Fruit fly (Drosophila melanogaster): ENCODE data around the gene BBIP1.

BBIP1 gene

dm6 chr3R:9395998-9396397 lies 8.2 kb upstream of the BBIP1 start:
- TF ChIP-seq dmrt93B (GFP tag; optimal IDR thresholded peaks at IDR 0.05) (no peak), Rel (GFP tag; optimal IDR thresholded peaks at IDR 0.05) (no peak), Rel (tag; optimal IDR thresholded peaks at IDR 0.05) (no peak), HLH106 (tag; optimal IDR thresholded peaks at IDR 0.05) (no peak), Jra (GFP tag; optimal IDR thresholded peaks at IDR 0.05) (no peak), ey (GFP tag; optimal IDR thresholded peaks at IDR 0.05) (no peak), Hr78 (GFP tag; optimal IDR thresholded peaks at IDR 0.05) (no peak), Dif (GFP tag; optimal IDR thresholded peaks at IDR 0.05; ENCODE audit: partially characterized antibody) (no peak), usp (GFP tag; optimal IDR thresholded peaks at IDR 0.05) (no peak), brk (GFP tag; optimal IDR thresholded peaks at IDR 0.05) (no peak), fru (GFP tag; optimal IDR thresholded peaks at IDR 0.05) (no peak), GATAd (GFP tag; optimal IDR thresholded peaks at IDR 0.05) (no peak)

- no peak for TF ChIP-seq rgr (GFP tag; optimal IDR thresholded peaks at IDR 0.05)
- TF ChIP-seq OdsH (GFP tag; optimal IDR thresholded peaks at IDR 0.05): no peak
- no peak for TF ChIP-seq Hnf4 (GFP tag; optimal IDR thresholded peaks at IDR 0.05)
- TF ChIP-seq jim (GFP tag; optimal IDR thresholded peaks at IDR 0.05): no peak
- no peak for TF ChIP-seq HLH106 (tag; optimal IDR thresholded peaks at IDR 0.05)
- TF ChIP-seq dsf (GFP tag; optimal IDR thresholded peaks at IDR 0.05; ENCODE audit: borderline replicate concordance): no peak
Observed at dm6 chr3R:9397890-9398289, 6.3 kb upstream of the BBIP1 start, which contains the start of gene Or85f. TSS of gene Or85f (plus strand) at chr3R:9398190.

- TF ChIP-seq Vsx2 (GFP tag; optimal IDR thresholded peaks at IDR 0.05; ENCODE audit: partially characterized antibody) (no peak), br (GFP tag; optimal IDR thresholded peaks at IDR 0.05) (no peak), Mio (GFP tag; optimal IDR thresholded peaks at IDR 0.05) (no peak), h (GFP tag; optimal IDR thresholded peaks at IDR 0.05) (no peak), Dif (GFP tag; optimal IDR thresholded peaks at IDR 0.05; ENCODE audit: partially characterized antibody) (no peak), pan (optimal IDR thresholded peaks at IDR 0.05) (no peak), Hr83 (GFP tag; optimal IDR thresholded peaks at IDR 0.05; ENCODE audit: poor library complexity, severe bottlenecking) (no peak), rgr (GFP tag; optimal IDR thresholded peaks at IDR 0.05) (no peak), Dfd (GFP tag; optimal IDR thresholded peaks at IDR 0.05) (no peak), usp (GFP tag; optimal IDR thresholded peaks at IDR 0.05) (no peak), GATAd (GFP tag; optimal IDR thresholded peaks at IDR 0.05) (no peak), dsf (GFP tag; optimal IDR thresholded peaks at IDR 0.05; ENCODE audit: borderline replicate concordance) (no peak), foxo (GFP tag; optimal IDR thresholded peaks at IDR 0.05) (no peak), brk (GFP tag; optimal IDR thresholded peaks at IDR 0.05) (no peak), Abd-B (GFP tag; optimal IDR thresholded peaks at IDR 0.05) (no peak), Jra (GFP tag; optimal IDR thresholded peaks at IDR 0.05) (no peak), Sp1 (GFP tag; optimal IDR thresholded peaks at IDR 0.05) (no peak)
Observed at dm6 chr3R:9399074-9399473, 5.1 kb upstream of the BBIP1 start.

- TF ChIP-seq usp (GFP tag; optimal IDR thresholded peaks at IDR 0.05) (no peak), dsf (GFP tag; optimal IDR thresholded peaks at IDR 0.05; ENCODE audit: borderline replicate concordance) (peak; percentile 57), N (GFP tag; optimal IDR thresholded peaks at IDR 0.05) (no peak), Abd-B (GFP tag; optimal IDR thresholded peaks at IDR 0.05) (no peak), tai (GFP tag; optimal IDR thresholded peaks at IDR 0.05) (no peak), Hnf4 (GFP tag; optimal IDR thresholded peaks at IDR 0.05) (peak; percentile 86), pan (optimal IDR thresholded peaks at IDR 0.05) (no peak), woc (GFP tag; optimal IDR thresholded peaks at IDR 0.05) (peak; percentile 76), brk (GFP tag; optimal IDR thresholded peaks at IDR 0.05) (no peak), Myc (optimal IDR thresholded peaks at IDR 0.05) (no peak), OdsH (GFP tag; optimal IDR thresholded peaks at IDR 0.05) (peak; percentile 78), Hr78 (GFP tag; optimal IDR thresholded peaks at IDR 0.05) (no peak), HLH106 (tag; optimal IDR thresholded peaks at IDR 0.05) (peak; percentile 76), ey (GFP tag; optimal IDR thresholded peaks at IDR 0.05) (peak; percentile 75), Rel (GFP tag; optimal IDR thresholded peaks at IDR 0.05) (no peak), Rel (tag; optimal IDR thresholded peaks at IDR 0.05) (peak; percentile 68), rgr (GFP tag; optimal IDR thresholded peaks at IDR 0.05) (peak; percentile 87), Hr83 (GFP tag; optimal IDR thresholded peaks at IDR 0.05; ENCODE audit: poor library complexity, severe bottlenecking) (peak; percentile 75), dmrt93B (GFP tag; optimal IDR thresholded peaks at IDR 0.05) (peak; percentile 45), Vsx2 (GFP tag; optimal IDR thresholded peaks at IDR 0.05; ENCODE audit: partially characterized antibody) (no peak), jim (GFP tag; optimal IDR thresholded peaks at IDR 0.05) (peak; percentile 11), CG32264 (GFP tag; optimal IDR thresholded peaks at IDR 0.05) (no peak), fru (GFP tag; optimal IDR thresholded peaks at IDR 0.05) (peak; percentile 69), Sp1 (GFP tag; optimal IDR thresholded peaks at IDR 0.05) (peak; percentile 75), h (GFP tag; optimal IDR thresholded peaks at IDR 0.05) (peak; percentile 81), Dfd (GFP tag; optimal IDR thresholded peaks at IDR 0.05) (no peak), dl (GFP tag; optimal IDR thresholded peaks at IDR 0.05; ENCODE audit: insufficient read depth in 1 of 2, partially characterized antibody in 2 of 2) (no peak), CrebA (GFP tag; optimal IDR thresholded peaks at IDR 0.05; ENCODE audit: borderline replicate concordance) (no peak), sv (GFP tag; optimal IDR thresholded peaks at IDR 0.05) (peak; percentile 73), CG9705 (GFP tag; optimal IDR thresholded peaks at IDR 0.05) (peak; percentile 55), Jra (GFP tag; optimal IDR thresholded peaks at IDR 0.05) (peak; percentile 70), br (GFP tag; optimal IDR thresholded peaks at IDR 0.05) (peak; percentile 47), Dif (GFP tag; optimal IDR thresholded peaks at IDR 0.05; ENCODE audit: partially characterized antibody) (no peak), GATAd (GFP tag; optimal IDR thresholded peaks at IDR 0.05) (no peak), Mio (GFP tag; optimal IDR thresholded peaks at IDR 0.05) (no peak), psq (GFP tag; optimal IDR thresholded peaks at IDR 0.05) (peak; percentile 72), sage (GFP tag; optimal IDR thresholded peaks at IDR 0.05) (peak; percentile 65), lola (GFP tag; optimal IDR thresholded peaks at IDR 0.05) (no peak), foxo (GFP tag; optimal IDR thresholded peaks at IDR 0.05) (peak in 1 of 2 experiments; percentile 89)
Observed at dm6 chr3R:9399951-9400392, 4.2 kb upstream of the BBIP1 start, which contains the start of gene CG34117. TSS of gene CG34117 (minus strand) at chr3R:9400053.

All from whole organism, wandering third instar larva.